Fruit fly (Drosophila melanogaster): ENCODE data around the gene Rheb.

Gene Rheb

DNA sequence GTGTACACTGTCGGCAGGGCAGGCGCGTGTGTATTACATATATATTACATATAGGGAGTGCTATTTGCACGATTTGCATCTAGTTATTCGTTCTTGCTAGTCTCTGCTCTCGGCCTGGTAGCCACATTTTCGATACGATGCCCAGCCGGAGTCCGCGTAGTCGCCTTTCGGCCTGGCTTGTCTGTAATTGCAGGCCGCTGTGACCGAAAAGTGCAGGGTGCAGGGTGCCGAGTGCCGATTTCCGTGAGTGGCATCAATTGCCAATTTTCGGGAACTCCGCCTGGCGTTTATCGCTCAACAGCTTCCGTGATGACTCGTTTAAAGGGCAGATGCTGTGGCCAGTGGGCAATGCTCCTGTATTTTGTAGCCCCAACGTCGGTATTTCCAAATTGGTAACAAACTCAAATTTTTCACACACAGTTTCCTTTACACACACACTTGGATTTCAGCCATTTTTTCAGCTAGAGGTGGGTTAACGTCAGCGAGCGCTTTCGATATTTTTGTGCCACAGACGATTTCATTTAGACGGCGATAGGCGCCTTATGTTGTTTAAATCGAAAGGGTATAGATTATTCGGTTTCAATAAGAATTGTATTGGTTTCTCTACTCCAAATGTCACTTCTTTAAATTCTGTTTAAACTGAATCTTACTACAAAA is 19.3 kb downstream of the Rheb start, which contains the start of gene CG2926:
Gene CG2926 (minus strand): TSS at position 518 of the 657 bp plus-strand sequence.
- TF ChIP-seq Dp (GFP tag; optimal IDR thresholded peaks at IDR 0.05) (peak; percentile 64), CG4328 (GFP tag; optimal IDR thresholded peaks at IDR 0.05) (no peak), Gug (GFP tag; IDR thresholded peaks at IDR 0.05) (peak; percentile 75; the same call in 2 of the 4 replicates), BEAF-32 (GFP tag; optimal IDR thresholded peaks at IDR 0.05) (peak; percentile 87), repo (GFP tag; optimal IDR thresholded peaks at IDR 0.05) (peak; percentile 16), Drgx (GFP tag; IDR thresholded peaks at IDR 0.05) (no peak), CG17829 (tag; optimal IDR thresholded peaks at IDR 0.05) (peak; percentile 57), hkb (optimal IDR thresholded peaks at IDR 0.05) (no peak), hkb (GFP tag; IDR thresholded peaks at IDR 0.05) (no peak), CG6654 (GFP tag; optimal IDR thresholded peaks at IDR 0.05) (no peak), pnt (GFP tag; optimal IDR thresholded peaks at IDR 0.05) (peak; percentile 33), kay (GFP tag; optimal IDR thresholded peaks at IDR 0.05) (peak; percentile 28), CG34422 (GFP tag; IDR thresholded peaks at IDR 0.05) (peak; percentile 82; the same call in 2 of the 3 replicates), knrl (GFP tag; IDR thresholded peaks at IDR 0.05; ENCODE audit: partially characterized antibody) (peak; percentile 89), rib (GFP tag; IDR thresholded peaks at IDR 0.05) (peak; percentile 57), zfh2 (GFP tag; optimal IDR thresholded peaks at IDR 0.05) (peak; percentile 44), CG15601 (tag; optimal IDR thresholded peaks at IDR 0.05) (no peak), row (GFP tag; IDR thresholded peaks at IDR 0.05) (peak; percentile 90), pho (GFP tag; optimal IDR thresholded peaks at IDR 0.05) (peak; percentile 60), dm (GFP tag; optimal IDR thresholded peaks at IDR 0.05) (peak; percentile 51), Optix (GFP tag; IDR thresholded peaks at IDR 0.05) (0 out of 3 replicates have a peak, but pooled peaks have one; percentile 20), CG10147 (GFP tag; optimal IDR thresholded peaks at IDR 0.05) (no peak), CG34376 (GFP tag; optimal IDR thresholded peaks at IDR 0.05) (peak; percentile 15), Six4 (GFP tag; optimal IDR thresholded peaks at IDR 0.05) (no peak), Hsf (GFP tag; optimal IDR thresholded peaks at IDR 0.05) (peak; percentile 47), cg (GFP tag; optimal IDR thresholded peaks at IDR 0.05) (peak; percentile 75), CG8089 (GFP tag; optimal IDR thresholded peaks at IDR 0.05) (no peak), CG14710 (tag; optimal IDR thresholded peaks at IDR 0.05) (peak; percentile 68), Ptx1 (GFP tag; IDR thresholded peaks at IDR 0.05) (peak; percentile 51), CG11456 (GFP tag; IDR thresholded peaks at IDR 0.05) (peak; percentile 58; the same call in 2 of the 3 replicates), CG9876 (GFP tag; optimal IDR thresholded peaks at IDR 0.05) (peak; percentile 53), Oaz (GFP tag; IDR thresholded peaks at IDR 0.05) (no peak), Ada2b (GFP tag; IDR thresholded peaks at IDR 0.05) (0 out of 2 replicates have a peak, but pooled peaks have one; percentile 5), mam (GFP tag; optimal IDR thresholded peaks at IDR 0.05) (peak; percentile 70), crc (GFP tag; optimal IDR thresholded peaks at IDR 0.05) (no peak), trh (GFP tag; optimal IDR thresholded peaks at IDR 0.05) (no peak), CG6254 (GFP tag; optimal IDR thresholded peaks at IDR 0.05) (peak; percentile 54), shn (GFP tag; optimal IDR thresholded peaks at IDR 0.05) (peak; percentile 58), Ets97D (GFP tag; optimal IDR thresholded peaks at IDR 0.05) (peak; percentile 55), ara (GFP tag; IDR thresholded peaks at IDR 0.05) (no peak), CG14860 (GFP tag; IDR thresholded peaks at IDR 0.05; ENCODE audit: partially characterized antibody) (peak; percentile 85), bab2 (GFP tag; optimal IDR thresholded peaks at IDR 0.05) (no peak), Mad (GFP tag; optimal IDR thresholded peaks at IDR 0.05) (peak; percentile 47), caup (GFP tag; optimal IDR thresholded peaks at IDR 0.05; ENCODE audit: severe bottlenecking) (peak; percentile 9), stc (GFP tag; IDR thresholded peaks at IDR 0.05) (0 out of 2 replicates have a peak, but pooled peaks have one; percentile 9), NC2α (GFP tag; optimal IDR thresholded peaks at IDR 0.05) (no peak), HLH3B (GFP tag; IDR thresholded peaks at IDR 0.05) (0 out of 2 replicates have a peak, but pooled peaks have one; percentile 6), pfk (GFP tag; optimal IDR thresholded peaks at IDR 0.05) (no peak), CG11247 (GFP tag; IDR thresholded peaks at IDR 0.05) (peak; percentile 26; the same call in 1 of the 2 replicates), ci (GFP tag; IDR thresholded peaks at IDR 0.05) (0 out of 3 replicates have a peak, but pooled peaks have one; percentile 6)
